Worm (Caenorhabditis elegans) whole organism, late embryonic: ENCODE data around the gene prx-14.

Experiments
- K02D7.2 ChIP-seq: sonication (generic microtip); optimal IDR thresholded peaks from 2 replicates; lab custom pipeline; 2017; ENCODE audit warnings: mild to moderate bottlenecking, missing genetic modification characterization, missing compliant biosample characterization
- ceh-30 ChIP-seq: fragments of 150-350 bp; optimal IDR thresholded peaks from 2 replicates; lab custom pipeline; 2014; ENCODE audit warnings: missing biosample characterization, missing genetic modification characterization
- ceh-48 ChIP-seq: sonication (generic microtip); optimal IDR thresholded peaks from 2 replicates; lab custom pipeline; 2016; ENCODE audit warnings: missing genetic modification characterization, inconsistent platforms, missing compliant biosample characterization
- ceh-6 ChIP-seq: fragments of 200-800 bp; sonication (Bioruptor generic); optimal IDR thresholded peaks from 2 replicates; lab custom pipeline; 2018; ENCODE audit warnings: mild to moderate bottlenecking, missing genetic modification characterization, missing compliant biosample characterization
- hlh-15 ChIP-seq: sonication (generic microtip); optimal IDR thresholded peaks from 2 replicates; lab custom pipeline; 2016; ENCODE audit warnings: missing genetic modification characterization, missing compliant biosample characterization
- nfya-1 ChIP-seq: sonication (generic microtip); optimal IDR thresholded peaks from 2 replicates; lab custom pipeline; 2017; ENCODE audit warnings: missing genetic modification characterization, mild to moderate bottlenecking, missing compliant biosample characterization, antibody characterized with exemption, moderate library complexity
- nhr-11 ChIP-seq: fragments of 150-350 bp; optimal IDR thresholded peaks from 2 replicates; lab custom pipeline; 2014; ENCODE audit warnings: missing biosample characterization, missing genetic modification characterization
- pag-3 ChIP-seq: sonication (generic microtip); optimal IDR thresholded peaks from 2 replicates; lab custom pipeline; 2016; ENCODE audit warnings: missing compliant biosample characterization, missing genetic modification characterization, borderline replicate concordance
- pax-1 ChIP-seq: fragments of 150-350 bp; optimal IDR thresholded peaks from 2 replicates; lab custom pipeline; 2014; ENCODE audit warnings: missing biosample characterization, missing genetic modification characterization
- pha-2 ChIP-seq: sonication (generic microtip); optimal IDR thresholded peaks from 2 replicates; lab custom pipeline; 2017; ENCODE audit warnings: mild to moderate bottlenecking, missing genetic modification characterization, missing compliant biosample characterization
- pha-4 ChIP-seq: fragments of 150-350 bp; optimal IDR thresholded peaks from 2 replicates; lab custom pipeline; 2018; ENCODE audit warnings: missing biosample characterization, missing genetic modification reagents, missing genetic modification characterization
- pqm-1 ChIP-seq: sonication (generic microtip); optimal IDR thresholded peaks from 2 replicates; lab custom pipeline; 2016; ENCODE audit warnings: missing genetic modification characterization, missing compliant biosample characterization
- unc-3 ChIP-seq, 2 experiments: fragments of 200-800 bp in 1 of 2; sonication (Bioruptor generic) in 1 of 2; sonication (generic microtip) in 1 of 2; conservative IDR thresholded peaks in 1 of 2; optimal IDR thresholded peaks in 1 of 2; 2 replicates each; pipeline versions ENCODE4 v1.3.6 to Lab custom; 2016 to 2022; ENCODE audit warnings: missing compliant biosample characterization in 2 of 2, missing genetic modification characterization in 2 of 2, missing genetic modification reagents in 1 of 2
- unc-86 ChIP-seq: sonication (generic microtip); optimal IDR thresholded peaks from 2 replicates; lab custom pipeline; 2016; ENCODE audit warnings: missing genetic modification characterization, missing compliant biosample characterization

DNA sequence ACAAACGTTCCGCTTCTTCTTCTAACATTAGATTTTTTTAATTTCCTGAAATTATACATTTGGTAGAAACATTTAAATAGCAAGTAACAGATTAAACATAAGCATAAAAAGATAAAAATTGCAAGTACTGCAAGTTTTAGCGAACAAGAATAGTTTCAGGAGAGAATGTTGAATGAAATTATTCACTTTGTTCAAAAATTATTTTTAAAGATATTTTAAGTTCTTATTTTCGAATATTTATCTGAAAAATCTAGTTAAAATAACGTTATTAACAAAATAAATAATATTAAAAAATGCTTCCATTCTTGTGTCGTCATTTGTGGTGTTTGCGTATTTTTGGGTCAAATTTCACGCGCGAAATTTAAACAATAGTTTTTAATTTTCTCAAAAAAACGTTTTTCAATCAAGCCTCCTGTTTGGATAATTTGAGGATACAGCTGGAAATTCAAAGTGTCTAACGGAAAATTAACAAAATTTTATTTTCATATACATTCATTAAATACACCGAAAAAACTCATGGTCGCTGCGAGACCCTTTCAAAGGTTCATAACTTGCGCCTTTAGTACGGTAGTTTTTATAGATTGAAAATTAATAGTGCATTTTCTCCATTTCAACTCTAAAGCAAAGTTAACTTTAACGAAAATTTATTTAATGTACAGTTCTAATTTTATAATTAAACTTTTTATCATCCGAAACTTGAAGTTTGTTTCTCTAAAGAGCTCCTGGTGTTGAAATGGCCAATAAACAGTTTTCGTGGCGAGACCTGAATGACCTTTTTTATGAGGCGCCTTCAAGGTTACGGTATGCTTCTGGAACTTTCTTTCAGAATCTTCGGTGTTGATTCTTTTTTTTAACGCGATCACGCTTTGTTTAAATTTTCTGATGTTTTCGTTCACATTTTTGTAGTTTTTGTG lies 40.4 kb upstream of the prx-14 start, which contains the start of gene skih-2:
- TF ChIP-seq unc-3 (GFP tag; conservative IDR thresholded peaks at IDR 0.05; lab: Robert Waterston, UW) (no peak), unc-3 (tag; optimal IDR thresholded peaks at IDR 0.05; lab: Kevin White, UChicago) (no peak), unc-86 (tag; lab: Kevin White, UChicago) (no peak), hlh-15 (tag; lab: Kevin White, UChicago) (no peak), nhr-11 (tag; lab: Kevin White, UChicago) (no peak), pha-2 (tag; lab: Kevin White, UChicago) (no peak), K02D7.2 (tag; lab: Kevin White, UChicago) (no peak), pax-1 (tag; lab: Kevin White, UChicago) (no peak), pha-4 (tag; lab: Kevin White, UChicago) (no peak), pag-3 (no peak), ceh-48 (no peak), pqm-1 (no peak), nfya-1 (peak; percentile 27), ceh-30 (tag; lab: Kevin White, UChicago) (no peak), ceh-6 (GFP tag; lab: Kevin White, UChicago) (no peak)
